Worm (Caenorhabditis elegans): Measurements from ENCODE around the gene F02A9.1.

The F02A9.1 gene

ce11 chrIII:9053263-9053662 lies 24.3 kb downstream of the F02A9.1 start:
- 0 out of 2 replicates have a peak, but pooled peaks have one; percentile 37 for TF ChIP-seq pes-1 (GFP tag; IDR thresholded peaks at IDR 0.05)
- no peak for TF ChIP-seq hmg-4 (GFP tag; optimal IDR thresholded peaks at IDR 0.05)

- no peak for TF ChIP-seq ama-1 (optimal IDR thresholded peaks at IDR 0.05)
- 0 out of 2 replicates have a peak, but pooled peaks have one; percentile 59 for TF ChIP-seq scrt-1 (GFP tag; IDR thresholded peaks at IDR 0.05)
- peak; percentile 33; the same call in 1 of the 2 replicates for TF ChIP-seq sea-1 (GFP tag; conservative IDR thresholded peaks at IDR 0.05)
Measured at ce11 chrIII:9052371-9052978, 25.1 kb downstream of the F02A9.1 start.

ce11 chrIII:9051714-9052113 lies 25.9 kb downstream of the F02A9.1 start:
- TF ChIP-seq ceh-36 (tag; optimal IDR thresholded peaks at IDR 0.05) (no peak), hmbx-1 (tag; optimal IDR thresholded peaks at IDR 0.05) (no peak), sea-1 (GFP tag; conservative IDR thresholded peaks at IDR 0.05) (no peak), B0310.2 (tag; optimal IDR thresholded peaks at IDR 0.05) (no peak), F13C5.2 (tag; optimal IDR thresholded peaks at IDR 0.05) (no peak), scrt-1 (GFP tag; IDR thresholded peaks at IDR 0.05) (no peak), tbx-37 (GFP tag; conservative IDR thresholded peaks at IDR 0.05) (no peak), tra-4 (tag; optimal IDR thresholded peaks at IDR 0.05) (no peak), hmg-4 (GFP tag; optimal IDR thresholded peaks at IDR 0.05) (no peak)

ce11 chrIII:9051119-9051597 lies 26.4 kb downstream of the F02A9.1 start:
- TF ChIP-seq ceh-13 (GFP tag; optimal IDR thresholded peaks at IDR 0.05) (no peak), pes-1 (GFP tag; IDR thresholded peaks at IDR 0.05) (no peak), hnd-1 (tag; optimal IDR thresholded peaks at IDR 0.05) (peak; percentile 61), tra-4 (tag; optimal IDR thresholded peaks at IDR 0.05) (no peak), tbx-37 (GFP tag; conservative IDR thresholded peaks at IDR 0.05) (no peak), ceh-36 (tag; optimal IDR thresholded peaks at IDR 0.05) (peak; percentile 3), sea-1 (GFP tag; conservative IDR thresholded peaks at IDR 0.05) (peak; percentile 47; the same call in 1 of the 2 replicates), aly-1 (tag; optimal IDR thresholded peaks at IDR 0.05) (no peak), flt-1 (GFP tag; IDR thresholded peaks at IDR 0.05) (no peak), hmbx-1 (tag; optimal IDR thresholded peaks at IDR 0.05) (no peak), F13C5.2 (tag; optimal IDR thresholded peaks at IDR 0.05) (no peak)

- TF ChIP-seq pes-1 (GFP tag; IDR thresholded peaks at IDR 0.05): no peak
- no peak for TF ChIP-seq sea-1 (GFP tag; conservative IDR thresholded peaks at IDR 0.05)
- no peak for TF ChIP-seq hmg-4 (GFP tag; optimal IDR thresholded peaks at IDR 0.05)
- TF ChIP-seq ets-7 (tag; optimal IDR thresholded peaks at IDR 0.05): no peak
- TF ChIP-seq tra-4 (tag; optimal IDR thresholded peaks at IDR 0.05): no peak
- TF ChIP-seq aly-1 (tag; optimal IDR thresholded peaks at IDR 0.05): no peak
- TF ChIP-seq flt-1 (GFP tag; IDR thresholded peaks at IDR 0.05): no peak
- TF ChIP-seq hnd-1 (tag; optimal IDR thresholded peaks at IDR 0.05): no peak
- no peak for TF ChIP-seq ceh-36 (tag; optimal IDR thresholded peaks at IDR 0.05)
- no peak for TF ChIP-seq ceh-13 (GFP tag; optimal IDR thresholded peaks at IDR 0.05)
- TF ChIP-seq tbx-37 (GFP tag; conservative IDR thresholded peaks at IDR 0.05): no peak
- TF ChIP-seq ama-1 (optimal IDR thresholded peaks at IDR 0.05): no peak
- no peak for TF ChIP-seq tbx-11 (GFP tag; IDR thresholded peaks at IDR 0.05)
- TF ChIP-seq hmbx-1 (tag; optimal IDR thresholded peaks at IDR 0.05): no peak
- TF ChIP-seq scrt-1 (GFP tag; IDR thresholded peaks at IDR 0.05): no peak
- TF ChIP-seq F13C5.2 (tag; optimal IDR thresholded peaks at IDR 0.05): no peak
- no peak for TF ChIP-seq B0310.2 (tag; optimal IDR thresholded peaks at IDR 0.05)
Measured at ce11 chrIII:9050600-9050999, 27.0 kb downstream of the F02A9.1 start, which contains the start of gene ikke-1. ikke-1 (minus strand) TSS chrIII:9050700.

ce11 chrIII:9047260-9047659 lies 30.3 kb downstream of the F02A9.1 start:
- no peak for TF ChIP-seq tra-4 (tag; optimal IDR thresholded peaks at IDR 0.05)
- TF ChIP-seq hmg-4 (GFP tag; optimal IDR thresholded peaks at IDR 0.05): no peak
- TF ChIP-seq scrt-1 (GFP tag; IDR thresholded peaks at IDR 0.05): no peak

ce11 chrIII:9045838-9046237 lies 31.8 kb downstream of the F02A9.1 start, which contains the start of gene R107.2:
R107.2 (minus strand) TSS chrIII:9045938.
- no peak for TF ChIP-seq hmg-4 (GFP tag; optimal IDR thresholded peaks at IDR 0.05)

- TF ChIP-seq pes-1 (GFP tag; IDR thresholded peaks at IDR 0.05) (no peak), hmg-4 (GFP tag; optimal IDR thresholded peaks at IDR 0.05) (no peak), flt-1 (GFP tag; IDR thresholded peaks at IDR 0.05) (no peak), hmbx-1 (tag; optimal IDR thresholded peaks at IDR 0.05) (no peak), hnd-1 (tag; optimal IDR thresholded peaks at IDR 0.05) (no peak), sea-1 (GFP tag; conservative IDR thresholded peaks at IDR 0.05) (no peak), tra-4 (tag; optimal IDR thresholded peaks at IDR 0.05) (no peak)
Measured at ce11 chrIII:9043200-9043599, 34.4 kb downstream of the F02A9.1 start, which contains the start of gene nac-2. nac-2 (minus strand) TSS chrIII:9043300.

ce11 chrIII:9037658-9038057 lies 40.0 kb downstream of the F02A9.1 start, which contains the start of gene R107.9:
R107.9 (plus strand) TSS chrIII:9037958.
- TF ChIP-seq sea-1 (GFP tag; conservative IDR thresholded peaks at IDR 0.05) (no peak), pes-1 (GFP tag; IDR thresholded peaks at IDR 0.05) (no peak), tbx-11 (GFP tag; IDR thresholded peaks at IDR 0.05) (no peak), aly-1 (tag; optimal IDR thresholded peaks at IDR 0.05) (no peak), F13C5.2 (tag; optimal IDR thresholded peaks at IDR 0.05) (no peak), hnd-1 (tag; optimal IDR thresholded peaks at IDR 0.05) (no peak), scrt-1 (GFP tag; IDR thresholded peaks at IDR 0.05) (no peak), hmbx-1 (tag; optimal IDR thresholded peaks at IDR 0.05) (no peak), flt-1 (GFP tag; IDR thresholded peaks at IDR 0.05) (no peak), tra-4 (tag; optimal IDR thresholded peaks at IDR 0.05) (no peak), ceh-13 (GFP tag; optimal IDR thresholded peaks at IDR 0.05) (no peak), ama-1 (optimal IDR thresholded peaks at IDR 0.05) (no peak), tbx-37 (GFP tag; conservative IDR thresholded peaks at IDR 0.05) (no peak), hmg-4 (GFP tag; optimal IDR thresholded peaks at IDR 0.05) (no peak), ceh-36 (tag; optimal IDR thresholded peaks at IDR 0.05) (no peak), B0310.2 (tag; optimal IDR thresholded peaks at IDR 0.05) (no peak), ets-7 (tag; optimal IDR thresholded peaks at IDR 0.05) (no peak)

Data from whole organism, early embryonic.